Fruit fly (Drosophila melanogaster) whole organism: ENCODE results near the gene CG14252.

Experiments
- CG8478 ChIP-seq: fragments of >200 bp; optimal IDR thresholded peaks from 2 replicates; lab custom pipeline; 2018; ENCODE audit warnings: inconsistent platforms
- EcR ChIP-seq, 2 experiments: fragments of >200 bp; optimal IDR thresholded peaks; 2 replicates each; lab custom pipeline; 2017; ENCODE audit warnings: missing biosample characterization in 2 of 2, missing genetic modification characterization in 2 of 2, missing genetic modification reagents in 2 of 2
- pan ChIP-seq: fragments of >200 bp; optimal IDR thresholded peaks from 2 replicates; lab custom pipeline; 2017

- no peak for TF ChIP-seq CG8478 (lab: Kevin White, UChicago)
- TF ChIP-seq pan = no peak
- TF ChIP-seq EcR (GFP tag; optimal IDR thresholded peaks at IDR 0.05; lab: Kevin White, UChicago) = peak in 1 of 2 experiments; percentile 5
These were observed 9.9 kb upstream of the CG14252 start for dm6 chr3R:26935400-26935799.
